Worm (Caenorhabditis elegans): ENCODE results near the gene fbxa-128.

ce11 chrIII:11090112-11090648, 48.7 kb downstream of the fbxa-128 start:
- TF ChIP-seq him-1 (tag; optimal IDR thresholded peaks at IDR 0.05) = no peak
- TF ChIP-seq dao-5 (tag; optimal IDR thresholded peaks at IDR 0.05) = no peak

Data from whole organism, L4/young adult.